Worm (Caenorhabditis elegans): ENCODE data around the gene F54D12.1.

F54D12.1 gene

DNA sequence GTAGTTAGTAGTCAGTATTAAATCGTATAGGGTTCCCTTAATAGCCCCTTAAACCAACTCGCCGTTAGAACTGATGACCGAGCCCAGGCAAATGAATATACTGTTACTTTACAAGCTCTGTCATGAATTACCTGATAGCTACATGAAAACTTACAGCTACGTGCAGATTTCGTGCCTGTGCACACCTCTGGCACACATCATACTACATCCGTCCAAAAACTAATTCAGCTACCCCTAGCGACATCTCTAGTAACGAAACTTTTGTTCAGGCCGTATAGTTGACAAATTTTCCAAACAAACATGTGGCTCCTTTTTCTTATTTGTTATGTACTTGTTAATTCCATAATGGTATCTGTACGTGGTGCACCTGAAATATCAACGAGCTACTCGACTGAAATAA lies at the start of gene F54D12.1:
F54D12.1 (plus strand) TSS at position 301 of the 400 bp plus-strand sequence.
- TF ChIP-seq ces-1 (GFP tag; optimal IDR thresholded peaks at IDR 0.05) (no peak), unc-62 (GFP tag; optimal IDR thresholded peaks at IDR 0.05 in 1 of 2) (no peak), unc-62 (tag; optimal IDR thresholded peaks at IDR 0.05) (no peak), rbr-2 (tag; optimal IDR thresholded peaks at IDR 0.05) (no peak), fkh-10 (GFP tag; optimal IDR thresholded peaks at IDR 0.05) (no peak), hif-1 (tag; optimal IDR thresholded peaks at IDR 0.05) (no peak), ama-1 (optimal IDR thresholded peaks at IDR 0.05) (no peak), egl-43 (GFP tag; IDR thresholded peaks at IDR 0.05) (no peak), ceh-82 (tag; optimal IDR thresholded peaks at IDR 0.05) (no peak), skn-1 (tag; optimal IDR thresholded peaks at IDR 0.05) (no peak), nhr-41 (GFP tag; IDR thresholded peaks at IDR 0.05) (no peak), nhr-77 (tag; optimal IDR thresholded peaks at IDR 0.05) (no peak), pha-4 (GFP tag; IDR thresholded peaks at IDR 0.05) (no peak), pha-4 (tag; optimal IDR thresholded peaks at IDR 0.05) (no peak), mxl-3 (GFP tag; optimal IDR thresholded peaks at IDR 0.05) (no peak), lin-1 (GFP tag; IDR thresholded peaks at IDR 0.05) (no peak)

DNA sequence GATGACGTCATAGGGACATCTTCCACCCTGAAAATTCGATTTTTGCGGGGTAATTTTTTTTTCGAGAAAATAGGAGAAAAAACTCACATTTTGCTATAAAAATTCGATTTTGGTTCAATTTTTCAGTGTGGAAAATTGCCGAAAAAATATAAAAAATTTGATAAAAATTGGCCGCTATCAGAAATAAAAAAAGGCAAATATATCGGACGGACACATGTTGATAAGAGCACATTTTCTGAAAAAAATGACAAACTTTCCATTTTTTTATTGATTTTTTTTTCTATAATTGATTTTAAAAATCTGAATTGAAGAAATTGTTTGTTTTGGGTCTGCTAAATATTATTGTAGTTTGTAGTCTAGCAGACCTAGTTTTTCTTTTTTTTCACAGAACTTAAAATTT lies 44.7 kb upstream of the F54D12.1 start, which contains the start of gene C13A10.1:
C13A10.1 (minus strand) TSS at position 170 of the 400 bp plus-strand sequence.
- peak; percentile 19; the same call in 1 of the 2 replicates for TF ChIP-seq dmd-6 (GFP tag; IDR thresholded peaks at IDR 0.05)
- no peak for TF ChIP-seq lin-13 (GFP tag; optimal IDR thresholded peaks at IDR 0.05)
- TF ChIP-seq pqm-1 (tag; optimal IDR thresholded peaks at IDR 0.05): peak; percentile 67
- peak; percentile 40 for TF ChIP-seq nhr-28 (tag; optimal IDR thresholded peaks at IDR 0.05)

DNA sequence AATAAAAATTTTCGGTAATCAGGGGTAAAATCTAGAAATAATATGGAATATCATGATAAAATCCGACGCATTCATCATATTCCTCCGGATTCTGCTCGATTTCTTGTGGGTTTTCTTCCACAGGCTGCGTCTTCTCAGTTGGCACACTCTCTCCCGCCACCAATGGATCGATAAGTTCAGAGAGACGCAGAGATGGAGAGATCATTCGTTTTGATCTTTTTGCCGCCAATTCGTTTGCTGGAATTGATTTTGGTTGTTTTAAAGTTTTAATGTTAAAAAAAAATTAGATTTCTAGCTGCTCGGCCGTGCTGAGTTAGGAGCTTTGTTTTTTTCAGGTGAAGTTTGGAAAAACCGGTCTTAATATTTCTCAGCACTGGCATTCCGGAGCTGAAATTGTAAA lies 42.9 kb upstream of the F54D12.1 start:
- TF ChIP-seq ztf-11 (tag; optimal IDR thresholded peaks at IDR 0.05): no peak
- no peak for TF ChIP-seq zfp-3 (GFP tag; conservative IDR thresholded peaks at IDR 0.05)
- TF ChIP-seq php-3 (GFP tag; IDR thresholded peaks at IDR 0.05): no peak
- TF ChIP-seq D1046.2 (GFP tag; IDR thresholded peaks at IDR 0.05): no peak
- TF ChIP-seq zag-1 (tag; optimal IDR thresholded peaks at IDR 0.05): no peak
- TF ChIP-seq fos-1 (tag; optimal IDR thresholded peaks at IDR 0.05): no peak
- TF ChIP-seq nhr-111 (GFP tag; optimal IDR thresholded peaks at IDR 0.05): no peak
- no peak for TF ChIP-seq hlh-11 (tag; optimal IDR thresholded peaks at IDR 0.05)
- TF ChIP-seq lin-13 (GFP tag; optimal IDR thresholded peaks at IDR 0.05): no peak
- no peak for TF ChIP-seq mdl-1 (tag; optimal IDR thresholded peaks at IDR 0.05)
- TF ChIP-seq nhr-48 (tag; optimal IDR thresholded peaks at IDR 0.05): no peak
- TF ChIP-seq mep-1 (tag; optimal IDR thresholded peaks at IDR 0.05): no peak
- no peak for TF ChIP-seq nhr-10 (tag; optimal IDR thresholded peaks at IDR 0.05)
- TF ChIP-seq F26F4.8 (GFP tag; conservative IDR thresholded peaks at IDR 0.05): no peak
- no peak for TF ChIP-seq nhr-76 (tag; optimal IDR thresholded peaks at IDR 0.05)
- no peak for TF ChIP-seq unc-39 (tag; optimal IDR thresholded peaks at IDR 0.05)
- no peak for TF ChIP-seq dmd-9 (GFP tag; IDR thresholded peaks at IDR 0.05)
- TF ChIP-seq nhr-77 (tag; optimal IDR thresholded peaks at IDR 0.05): no peak
- TF ChIP-seq Y5F2A.4 (GFP tag; optimal IDR thresholded peaks at IDR 0.05): no peak

DNA sequence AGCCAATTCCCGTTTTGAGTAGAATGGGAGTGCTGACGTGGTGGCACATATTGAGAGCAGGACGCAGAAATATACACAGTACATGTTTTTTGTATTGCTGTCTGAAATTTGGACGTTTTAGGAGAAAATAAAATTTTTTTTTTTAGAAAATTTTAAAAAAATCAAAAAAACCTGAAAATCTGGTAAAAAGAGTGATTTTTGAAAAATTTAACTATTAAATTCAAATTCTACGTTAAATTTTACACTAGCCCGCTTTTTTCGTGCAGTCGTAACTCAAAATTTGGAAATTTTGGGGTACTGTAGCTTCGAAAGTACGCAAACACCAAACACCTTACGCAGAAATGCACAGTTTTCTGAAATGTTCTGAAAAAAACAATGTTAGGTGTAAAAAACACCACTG lies 42.3 kb upstream of the F54D12.1 start, which contains the start of gene C13A10.2:
C13A10.2 (minus strand) TSS at position 101 of the 400 bp plus-strand sequence.
- TF ChIP-seq T26A8.4 (GFP tag; IDR thresholded peaks at IDR 0.05): no peak
- TF ChIP-seq skn-1 (tag; optimal IDR thresholded peaks at IDR 0.05): no peak
- TF ChIP-seq lin-13 (GFP tag; optimal IDR thresholded peaks at IDR 0.05): peak; percentile 70
- no peak for TF ChIP-seq ZK546.5 (tag; optimal IDR thresholded peaks at IDR 0.05)
- peak; percentile 12 for TF ChIP-seq aha-1 (tag)

Measured in whole organism, L4 larva.